Fruit fly (Drosophila melanogaster) whole organism, embryonic: Measurements from ENCODE around the gene Cyp4ac2.
A peak's percentile ranks its signal among the peaks of the same experiment; 100 is the strongest.

Experiments used
- CG10321 ChIP-seq: fragments of 200-800 bp; sonication (Bioruptor generic); IDR thresholded peaks from 2 replicates; pipeline ENCODE4 v1.3.6; 2022; ENCODE audit warnings: missing biosample characterization, missing genetic modification characterization
- CG10462 ChIP-seq: fragments of 200-800 bp; sonication (Bioruptor generic); optimal IDR thresholded peaks from 2 replicates; lab custom pipeline; 2016; ENCODE audit warnings: missing biosample characterization, missing genetic modification characterization
- CG10654 ChIP-seq: fragments of 200-800 bp; sonication (Bioruptor generic); optimal IDR thresholded peaks from 2 replicates; lab custom pipeline; 2016; ENCODE audit warnings: missing biosample characterization, missing genetic modification characterization
- CG11695 ChIP-seq: fragments of 200-800 bp; sonication (Bioruptor generic); IDR thresholded peaks from 3 replicates; pipeline ENCODE4 v1.3.6; 2022; ENCODE audit warnings: missing biosample characterization, missing genetic modification characterization
- CG13775 ChIP-seq: fragments of 200-800 bp; sonication (Bioruptor generic); optimal IDR thresholded peaks from 3 replicates; lab custom pipeline; 2017; ENCODE audit warnings: missing biosample characterization, mild to moderate bottlenecking, missing genetic modification characterization
- CG18262 ChIP-seq: fragments of 200-800 bp; optimal IDR thresholded peaks from 3 replicates; lab custom pipeline; 2019; ENCODE audit warnings: missing biosample characterization, mild to moderate bottlenecking, missing genetic modification characterization, moderate library complexity
- CG18476 ChIP-seq: fragments of 200-800 bp; sonication (Bioruptor generic); optimal IDR thresholded peaks from 2 replicates; lab custom pipeline; 2016; ENCODE audit warnings: missing biosample characterization, mild to moderate bottlenecking, missing genetic modification characterization
- CG18764 ChIP-seq: fragments of 200-800 bp; sonication (Bioruptor generic); optimal IDR thresholded peaks from 3 replicates; lab custom pipeline; 2016; ENCODE audit warnings: missing biosample characterization, missing genetic modification characterization
- CG2116 ChIP-seq: fragments of 200-800 bp; sonication (Bioruptor generic); optimal IDR thresholded peaks from 3 replicates; lab custom pipeline; 2018; ENCODE audit warnings: missing biosample characterization, mild to moderate bottlenecking, missing genetic modification characterization
- CG3065 ChIP-seq: fragments of 200-800 bp; sonication (Bioruptor generic); optimal IDR thresholded peaks from 2 replicates; lab custom pipeline; 2016; ENCODE audit warnings: missing biosample characterization, missing genetic modification characterization
- CG31388 ChIP-seq: fragments of 200-800 bp; sonication (Bioruptor generic); optimal IDR thresholded peaks from 2 replicates; lab custom pipeline; 2016; ENCODE audit warnings: missing biosample characterization, missing genetic modification characterization
- CG31441 ChIP-seq: fragments of 200-800 bp; sonication (Bioruptor generic); IDR thresholded peaks from 2 replicates; pipeline ENCODE4 v1.3.6; 2022; ENCODE audit warnings: missing biosample characterization, missing genetic modification characterization
- CG3847 ChIP-seq: fragments of 200-800 bp; sonication (Bioruptor generic); IDR thresholded peaks from 2 replicates; pipeline ENCODE4 v1.3.6; 2022; ENCODE audit warnings: missing biosample characterization, missing genetic modification characterization
- CG42726 ChIP-seq: fragments of 200-800 bp; sonication (Bioruptor generic); IDR thresholded peaks from 2 replicates; pipeline ENCODE4 v1.3.6; 2022; ENCODE audit warnings: missing biosample characterization, missing genetic modification characterization; ENCODE audit not compliant: partially characterized antibody
- CG5180 ChIP-seq: fragments of 200-800 bp; sonication (Bioruptor generic); optimal IDR thresholded peaks from 3 replicates; lab custom pipeline; 2017; ENCODE audit warnings: missing biosample characterization, missing genetic modification characterization, mild to moderate bottlenecking, moderate library complexity, missing genetic modification reagents
- CG5953 ChIP-seq: fragments of 200-800 bp; sonication (Bioruptor generic); IDR thresholded peaks from 2 replicates; pipeline ENCODE4 v1.3.6; 2022; ENCODE audit warnings: missing biosample characterization, missing genetic modification characterization
- CG7372 ChIP-seq: fragments of 200-800 bp; sonication (Bioruptor generic); IDR thresholded peaks from 2 replicates; pipeline ENCODE4 v1.3.6; 2022; ENCODE audit warnings: missing biosample characterization, missing genetic modification characterization
- CG7987 ChIP-seq: fragments of 200-800 bp; sonication (Bioruptor generic); optimal IDR thresholded peaks from 2 replicates; lab custom pipeline; 2018; ENCODE audit warnings: missing biosample characterization, mild to moderate bottlenecking, missing genetic modification characterization, moderate library complexity
- CG8290 ChIP-seq, 3 experiments: fragments of 200-800 bp; sonication (Bioruptor generic); optimal IDR thresholded peaks; 2 replicates each; lab custom pipeline; 2016 to 2019; ENCODE audit warnings: missing biosample characterization in 3 of 3, missing genetic modification characterization in 3 of 3, mild to moderate bottlenecking in 2 of 3, moderate library complexity in 1 of 3
- CG8359 ChIP-seq: fragments of 200-800 bp; sonication (Bioruptor generic); optimal IDR thresholded peaks from 2 replicates; lab custom pipeline; 2017; ENCODE audit warnings: missing biosample characterization, mild to moderate bottlenecking, missing genetic modification characterization, borderline replicate concordance
- CG8944 ChIP-seq: fragments of 200-800 bp; sonication (Bioruptor generic); optimal IDR thresholded peaks from 3 replicates; lab custom pipeline; 2016; ENCODE audit warnings: missing biosample characterization, missing genetic modification characterization
- CG9932 ChIP-seq: fragments of 200-800 bp; sonication (Bioruptor generic); IDR thresholded peaks from 2 replicates; pipeline ENCODE4 v1.3.6; 2022; ENCODE audit warnings: missing biosample characterization, missing genetic modification characterization
- D19B ChIP-seq: fragments of 200-800 bp; sonication (Bioruptor generic); optimal IDR thresholded peaks from 2 replicates; lab custom pipeline; 2017; ENCODE audit warnings: missing biosample characterization, mild to moderate bottlenecking, missing genetic modification characterization
- E2f1 ChIP-seq: fragments of 200-800 bp; sonication (Bioruptor generic); IDR thresholded peaks from 2 replicates; pipeline ENCODE4 v1.3.6; 2022; ENCODE audit warnings: missing biosample characterization, missing genetic modification characterization
- Elba2 ChIP-seq: fragments of 200-800 bp; sonication (Bioruptor generic); optimal IDR thresholded peaks from 3 replicates; lab custom pipeline; 2016; ENCODE audit warnings: missing biosample characterization, missing genetic modification characterization
- Gsc ChIP-seq: fragments of 200-800 bp; sonication (Bioruptor generic); IDR thresholded peaks from 2 replicates; pipeline ENCODE4 v1.3.6; 2022; ENCODE audit warnings: missing biosample characterization, missing genetic modification characterization
- H2.0 ChIP-seq: fragments of 200-800 bp; sonication (Bioruptor generic); IDR thresholded peaks from 2 replicates; pipeline ENCODE4 v1.3.6; 2022; ENCODE audit warnings: missing biosample characterization, missing genetic modification characterization
- Hr39 ChIP-seq: fragments of >200 bp; optimal IDR thresholded peaks from 2 replicates; lab custom pipeline; 2017
- MBD-R2 ChIP-seq: fragments of 200-800 bp; sonication (Bioruptor generic); IDR thresholded peaks from 2 replicates; pipeline ENCODE4 v1.3.6; 2022; ENCODE audit warnings: missing biosample characterization, missing genetic modification characterization
- Med ChIP-seq: fragments of 200-800 bp; sonication (Bioruptor generic); peaks from one replicate; lab custom pipeline; 2016; ENCODE audit warnings: missing biosample characterization, missing genetic modification characterization, mild to moderate bottlenecking, inconsistent platforms, moderate library complexity
- Mes4 ChIP-seq: fragments of 200-800 bp; sonication (Bioruptor generic); optimal IDR thresholded peaks from 2 replicates; lab custom pipeline; 2016; ENCODE audit warnings: missing biosample characterization, missing genetic modification characterization
- NFAT ChIP-seq: fragments of 200-800 bp; sonication (Bioruptor generic); IDR thresholded peaks from 2 replicates; pipeline ENCODE4 v1.3.6; 2022; ENCODE audit warnings: missing biosample characterization, missing genetic modification characterization
- PHDP ChIP-seq: fragments of 200-800 bp; sonication (Bioruptor generic); optimal IDR thresholded peaks from 3 replicates; lab custom pipeline; 2018; ENCODE audit warnings: missing biosample characterization, mild to moderate bottlenecking, missing genetic modification characterization, moderate library complexity
- Pdp1 ChIP-seq, 2 experiments: fragments of 200-800 bp; sonication (Bioruptor generic); optimal IDR thresholded peaks; 3 replicates each; lab custom pipeline; 2016; ENCODE audit warnings: missing biosample characterization in 2 of 2, missing genetic modification characterization in 2 of 2, mild to moderate bottlenecking in 1 of 2, moderate library complexity in 1 of 2
- TFAM ChIP-seq: fragments of 200-800 bp; sonication (Bioruptor generic); optimal IDR thresholded peaks from 2 replicates; lab custom pipeline; 2017; ENCODE audit warnings: missing biosample characterization, missing genetic modification characterization, inconsistent platforms
- Trl ChIP-seq, 3 experiments: fragments of >200 bp in 2 of 3; fragments of 200-800 bp in 1 of 3; sonication (Bioruptor generic) in 1 of 3; optimal IDR thresholded peaks; 2 replicates in 1 of 3; 3 replicates in 2 of 3; lab custom pipeline; 2016 to 2017; ENCODE audit warnings: missing biosample characterization in 1 of 3, missing genetic modification characterization in 1 of 3
- cato ChIP-seq: fragments of 200-800 bp; sonication (Bioruptor generic); optimal IDR thresholded peaks from 2 replicates; lab custom pipeline; 2016; ENCODE audit warnings: missing biosample characterization, missing genetic modification characterization, borderline replicate concordance
- esg ChIP-seq: fragments of 200-800 bp; sonication (Bioruptor generic); conservative IDR thresholded peaks from 2 replicates; pipeline ENCODE4 v1.3.6; 2022; ENCODE audit warnings: missing biosample characterization, missing genetic modification characterization
- hth ChIP-seq: fragments of >200 bp; optimal IDR thresholded peaks from 2 replicates; lab custom pipeline; 2017; ENCODE audit warnings: inconsistent platforms
- jigr1 ChIP-seq: fragments of 200-800 bp; sonication (Bioruptor generic); IDR thresholded peaks from 3 replicates; pipeline ENCODE4 v1.3.6; 2022; ENCODE audit warnings: missing biosample characterization, missing genetic modification characterization
- lbe ChIP-seq: fragments of 200-800 bp; sonication (Bioruptor generic); optimal IDR thresholded peaks from 2 replicates; lab custom pipeline; 2016; ENCODE audit warnings: missing biosample characterization, mild to moderate bottlenecking, missing genetic modification characterization
- mirr ChIP-seq: fragments of 200-800 bp; sonication (Bioruptor generic); optimal IDR thresholded peaks from 3 replicates; lab custom pipeline; 2018; ENCODE audit warnings: missing biosample characterization, mild to moderate bottlenecking, missing genetic modification characterization
- org-1 ChIP-seq: fragments of 200-800 bp; sonication (Bioruptor generic); optimal IDR thresholded peaks from 2 replicates; lab custom pipeline; 2017; ENCODE audit warnings: missing biosample characterization, missing genetic modification characterization
- pan ChIP-seq, 4 experiments: fragments of >200 bp in 3 of 4; fragments of 200-800 bp in 1 of 4; sonication (Bioruptor generic) in 1 of 4; optimal IDR thresholded peaks in 3 of 4; IDR thresholded peaks in 1 of 4; 2 replicates each; pipeline versions ENCODE4 v1.3.6 to Lab custom; 2017 to 2022; ENCODE audit warnings: missing biosample characterization in 2 of 4, missing genetic modification characterization in 2 of 4, mixed read lengths in 1 of 4
- pho ChIP-seq: fragments of 200-800 bp; sonication (Bioruptor generic); optimal IDR thresholded peaks from 2 replicates; lab custom pipeline; 2016; ENCODE audit warnings: missing biosample characterization, missing genetic modification characterization
- psq ChIP-seq: fragments of 200-800 bp; sonication (Bioruptor generic); optimal IDR thresholded peaks from 2 replicates; lab custom pipeline; 2017; ENCODE audit warnings: missing biosample characterization, missing genetic modification characterization
- sens ChIP-seq: fragments of 200-800 bp; sonication (Bioruptor generic); peaks from one replicate; lab custom pipeline; 2016; ENCODE audit warnings: missing biosample characterization, missing genetic modification characterization
- sima ChIP-seq: fragments of 200-800 bp; sonication (Bioruptor generic); optimal IDR thresholded peaks from 2 replicates; lab custom pipeline; 2016; ENCODE audit warnings: missing biosample characterization, missing genetic modification characterization
- slp2 ChIP-seq: fragments of 200-800 bp; sonication (Bioruptor generic); optimal IDR thresholded peaks from 2 replicates; lab custom pipeline; 2016; ENCODE audit warnings: missing biosample characterization, missing genetic modification characterization
- sqz ChIP-seq: fragments of 200-800 bp; sonication (Bioruptor generic); optimal IDR thresholded peaks from 3 replicates; lab custom pipeline; 2018; ENCODE audit warnings: missing biosample characterization, mild to moderate bottlenecking, missing genetic modification characterization
- tll ChIP-seq, 2 experiments: fragments of 200-800 bp in 1 of 2; fragments of >200 bp in 1 of 2; sonication (Bioruptor generic) in 1 of 2; optimal IDR thresholded peaks; 2 replicates each; lab custom pipeline; 2017 to 2019; ENCODE audit warnings: missing biosample characterization in 2 of 2, missing genetic modification characterization in 2 of 2, mild to moderate bottlenecking in 1 of 2, moderate library complexity in 1 of 2
- usp ChIP-seq: fragments of >200 bp; optimal IDR thresholded peaks from 2 replicates; lab custom pipeline; 2017; ENCODE audit warnings: missing biosample characterization, missing genetic modification characterization

Gene Cyp4ac2

DNA sequence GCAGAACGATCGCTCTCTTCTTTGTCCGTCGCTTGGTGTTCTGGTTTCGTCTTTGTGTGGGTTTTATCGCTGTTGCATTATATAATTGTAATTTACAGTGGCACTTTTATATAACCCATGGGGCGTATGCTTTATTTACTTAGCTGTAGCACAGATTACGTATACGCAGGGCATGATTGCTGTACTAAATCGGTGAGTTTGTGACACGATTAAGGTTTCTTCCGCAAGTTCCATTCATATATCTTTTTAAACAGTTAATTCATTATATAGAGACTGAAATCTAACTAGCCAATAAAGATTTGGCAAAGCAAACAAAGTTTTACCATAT is 29.0 kb downstream of the Cyp4ac2 start:
- TF ChIP-seq Hr39 = no peak
- no peak for TF ChIP-seq E2f1
- TF ChIP-seq CG31388 (GFP tag; lab: Kevin White, UChicago) = no peak
- TF ChIP-seq Trl (optimal IDR thresholded peaks at IDR 0.05; lab: Kevin White, UChicago) = no peak
- TF ChIP-seq Trl (GFP tag; optimal IDR thresholded peaks at IDR 0.05; lab: Kevin White, UChicago) = no peak
- TF ChIP-seq CG8290 (GFP tag; optimal IDR thresholded peaks at IDR 0.05; lab: Kevin White, UChicago) = no peak
- TF ChIP-seq CG8290 (tag; optimal IDR thresholded peaks at IDR 0.05; lab: Kevin White, UChicago) = no peak
- no peak for TF ChIP-seq Mes4 (GFP tag; lab: Kevin White, UChicago)
- TF ChIP-seq NFAT (GFP tag; lab: Robert Waterston, UW) = no peak
- TF ChIP-seq CG18262 (tag; lab: Kevin White, UChicago) = no peak
- no peak for TF ChIP-seq CG3847
- TF ChIP-seq MBD-R2 (GFP tag; lab: Robert Waterston, UW) = no peak
- no peak for TF ChIP-seq pho (GFP tag; lab: Kevin White, UChicago)
- no peak for TF ChIP-seq sima (GFP tag; lab: Kevin White, UChicago)
- peak; percentile 39 for TF ChIP-seq CG5180 (GFP tag; lab: Kevin White, UChicago)
- TF ChIP-seq CG8944 = no peak
- no peak for TF ChIP-seq pan (optimal IDR thresholded peaks at IDR 0.05; lab: Kevin White, UChicago)
- no peak for TF ChIP-seq pan (GFP tag; optimal IDR thresholded peaks at IDR 0.05 in 1 of 2, IDR thresholded peaks at IDR 0.05 in 1 of 2)
- no peak for TF ChIP-seq Gsc
- TF ChIP-seq cato (GFP tag; lab: Kevin White, UChicago) = no peak
- peak; percentile 37 for TF ChIP-seq sens (GFP tag; lab: Kevin White, UChicago)
- no peak for TF ChIP-seq tll (GFP tag; optimal IDR thresholded peaks at IDR 0.05; lab: Kevin White, UChicago)
- no peak for TF ChIP-seq CG3065 (GFP tag; lab: Kevin White, UChicago)
- no peak for TF ChIP-seq CG10654
- TF ChIP-seq slp2 (GFP tag; lab: Kevin White, UChicago) = no peak
- TF ChIP-seq H2.0 (GFP tag; lab: Robert Waterston, UW) = no peak
- TF ChIP-seq CG10321 (GFP tag; lab: Robert Waterston, UW) = no peak
- TF ChIP-seq CG18764 = no peak
- no peak for TF ChIP-seq CG10462 (GFP tag; lab: Kevin White, UChicago)
- TF ChIP-seq jigr1 (GFP tag; lab: Robert Waterston, UW) = no peak
- TF ChIP-seq esg (GFP tag; lab: Robert Waterston, UW) = no peak
- no peak for TF ChIP-seq CG2116 (GFP tag; lab: Kevin White, UChicago)
- TF ChIP-seq CG13775 (GFP tag; lab: Kevin White, UChicago) = no peak
- TF ChIP-seq psq (GFP tag; lab: Kevin White, UChicago) = no peak
- TF ChIP-seq TFAM (GFP tag; lab: Kevin White, UChicago) = no peak
- TF ChIP-seq hth (lab: Kevin White, UChicago) = no peak
- no peak for TF ChIP-seq CG31441 (GFP tag; lab: Robert Waterston, UW)
- no peak for TF ChIP-seq sqz (GFP tag; lab: Kevin White, UChicago)
- TF ChIP-seq org-1 (GFP tag; lab: Kevin White, UChicago) = no peak
- TF ChIP-seq CG7372 (GFP tag; lab: Robert Waterston, UW) = peak; percentile 72
- TF ChIP-seq lbe (GFP tag; lab: Kevin White, UChicago) = peak; percentile 59
- TF ChIP-seq mirr (GFP tag; lab: Kevin White, UChicago) = no peak
- TF ChIP-seq usp (GFP tag; lab: Kevin White, UChicago) = no peak
- TF ChIP-seq Pdp1 (GFP tag; optimal IDR thresholded peaks at IDR 0.05; lab: Kevin White, UChicago) = peak in 1 of 2 experiments; percentile 94
- peak; percentile 2 for TF ChIP-seq Med (GFP tag; lab: Kevin White, UChicago)
- peak; percentile 54 for TF ChIP-seq CG18476
- no peak for TF ChIP-seq CG9932 (GFP tag; lab: Robert Waterston, UW)
- TF ChIP-seq CG42726 (GFP tag; lab: Robert Waterston, UW) = no peak
- no peak for TF ChIP-seq D19B (GFP tag; lab: Kevin White, UChicago)
- TF ChIP-seq Elba2 = no peak
- no peak for TF ChIP-seq CG5953 (GFP tag; lab: Robert Waterston, UW)
- no peak for TF ChIP-seq CG7987 (GFP tag; lab: Kevin White, UChicago)
- TF ChIP-seq CG11695 = no peak
- TF ChIP-seq PHDP = no peak
- TF ChIP-seq CG8359 (GFP tag; lab: Kevin White, UChicago) = peak; percentile 26
